Worm (Caenorhabditis elegans): ENCODE data around the gene F10E9.11.

Gene F10E9.11

ce11 chrIII:8356407-8356881 lies 37.4 kb upstream of the F10E9.11 start (continued):
- TF ChIP-seq snpc-4 (GFP tag; optimal IDR thresholded peaks at IDR 0.05) (no peak), snpc-4 (tag; optimal IDR thresholded peaks at IDR 0.05) (peak in 3 of 4 experiments; percentile 5 to 46 (median 39)), atf-7 (tag; optimal IDR thresholded peaks at IDR 0.05) (no peak), attf-6 (GFP tag; IDR thresholded peaks at IDR 0.05) (no peak), fkh-3 (tag; optimal IDR thresholded peaks at IDR 0.05) (no peak), sea-2 (GFP tag; IDR thresholded peaks at IDR 0.05) (no peak), aptf-2 (GFP tag; conservative IDR thresholded peaks at IDR 0.05) (no peak), rec-8 (tag; optimal IDR thresholded peaks at IDR 0.05) (no peak), dpff-1 (tag; optimal IDR thresholded peaks at IDR 0.05) (no peak), ZK185.1 (tag; optimal IDR thresholded peaks at IDR 0.05; ENCODE audit: poor library complexity, severe bottlenecking) (peak; percentile 53), egl-44 (GFP tag; IDR thresholded peaks at IDR 0.05) (0 out of 2 replicates have a peak, but pooled peaks have one; percentile 25), zim-3 (tag; optimal IDR thresholded peaks at IDR 0.05) (no peak), K11D2.4 (GFP tag; IDR thresholded peaks at IDR 0.05) (no peak), nfyb-1 (GFP tag; IDR thresholded peaks at IDR 0.05) (0 out of 2 replicates have a peak, but pooled peaks have one; percentile 54), let-607 (tag; optimal IDR thresholded peaks at IDR 0.05) (peak in 1 of 2 experiments; percentile 44), ceh-27 (GFP tag; optimal IDR thresholded peaks at IDR 0.05) (peak; percentile 65), B0336.3 (GFP tag; IDR thresholded peaks at IDR 0.05) (peak; percentile 62; the same call in 1 of the 2 replicates), cebp-1 (GFP tag; IDR thresholded peaks at IDR 0.05) (no peak), cebp-1 (tag; optimal IDR thresholded peaks at IDR 0.05) (peak; percentile 77), unc-62 (GFP tag; optimal IDR thresholded peaks at IDR 0.05) (no peak), nhr-179 (tag; optimal IDR thresholded peaks at IDR 0.05) (no peak), cebp-2 (GFP tag; IDR thresholded peaks at IDR 0.05) (no peak), ztf-26 (tag; optimal IDR thresholded peaks at IDR 0.05) (peak; percentile 44), dpl-1 (GFP tag; optimal IDR thresholded peaks at IDR 0.05) (peak; percentile 31), sptf-2 (GFP tag; optimal IDR thresholded peaks at IDR 0.05) (no peak), madf-6 (GFP tag; IDR thresholded peaks at IDR 0.05) (peak; percentile 29), madf-3 (GFP tag; IDR thresholded peaks at IDR 0.05) (no peak), somi-1 (GFP tag; optimal IDR thresholded peaks at IDR 0.05) (peak; percentile 39), ceh-40 (GFP tag; IDR thresholded peaks at IDR 0.05) (no peak), ztf-22 (GFP tag; optimal IDR thresholded peaks at IDR 0.05) (no peak)

ce11 chrIII:8355462-8355815 lies 36.4 kb upstream of the F10E9.11 start:
- TF ChIP-seq xnd-1 (tag; optimal IDR thresholded peaks at IDR 0.05) = peak; percentile 15
- TF ChIP-seq ceh-91 (GFP tag; IDR thresholded peaks at IDR 0.05) = peak; percentile 58; the same call in 1 of the 2 replicates
- TF ChIP-seq efl-1 (GFP tag; optimal IDR thresholded peaks at IDR 0.05) = peak; percentile 85
- TF ChIP-seq dpl-1 (GFP tag; optimal IDR thresholded peaks at IDR 0.05) = peak; percentile 73
- no peak for TF ChIP-seq Y53G8AR.9 (GFP tag; conservative IDR thresholded peaks at IDR 0.05)
- peak; percentile 61 for TF ChIP-seq F33H1.4 (GFP tag; IDR thresholded peaks at IDR 0.05)
- peak; percentile 64 for TF ChIP-seq madf-8 (GFP tag; conservative IDR thresholded peaks at IDR 0.05)
- peak; percentile 9 for TF ChIP-seq lin-54 (GFP tag; optimal IDR thresholded peaks at IDR 0.05)
- peak; percentile 84 for TF ChIP-seq madf-6 (GFP tag; IDR thresholded peaks at IDR 0.05)
- TF ChIP-seq nhr-179 (tag; optimal IDR thresholded peaks at IDR 0.05) = no peak
- no peak for TF ChIP-seq nhr-90 (tag; optimal IDR thresholded peaks at IDR 0.05)
- peak; percentile 61 for TF ChIP-seq lsl-1 (GFP tag; optimal IDR thresholded peaks at IDR 0.05)
- no peak for TF ChIP-seq bed-2 (GFP tag; IDR thresholded peaks at IDR 0.05)
- TF ChIP-seq D2030.7 (GFP tag; IDR thresholded peaks at IDR 0.05) = peak; percentile 67
- TF ChIP-seq B0019.2 (GFP tag; conservative IDR thresholded peaks at IDR 0.05) = peak; percentile 70
- no peak for TF ChIP-seq B0336.3 (GFP tag; IDR thresholded peaks at IDR 0.05)
- TF ChIP-seq hsf-1 (GFP tag; IDR thresholded peaks at IDR 0.05) = peak; percentile 96

Measured in whole organism, young adult.